Worm (Caenorhabditis elegans) whole organism, L4 larva: ENCODE data around the gene F01D4.5.

Source experiments
- D1046.2 ChIP-seq: fragments of 200-800 bp; sonication (Bioruptor generic); IDR thresholded peaks from 2 replicates; pipeline ENCODE4 v1.3.6; 2022; ENCODE audit warnings: missing genetic modification characterization, missing compliant biosample characterization
- Y105C5A.15 ChIP-seq: fragments of 200-800 bp; sonication (Bioruptor generic); IDR thresholded peaks from 2 replicates; pipeline ENCODE4 v1.3.6; 2022; ENCODE audit warnings: missing genetic modification characterization, missing compliant biosample characterization
- Y48G9A.11 ChIP-seq: fragments of 200-800 bp; sonication (Bioruptor generic); IDR thresholded peaks from 2 replicates; pipeline ENCODE4 v1.3.6; 2022; ENCODE audit warnings: missing genetic modification reagents, missing genetic modification characterization, missing compliant biosample characterization
- Y75B8A.6 ChIP-seq: fragments of 200-800 bp; sonication (Bioruptor generic); IDR thresholded peaks from 2 replicates; pipeline ENCODE4 v1.3.6; 2022; ENCODE audit warnings: missing genetic modification reagents, missing genetic modification characterization, missing compliant biosample characterization
- ZK546.5 ChIP-seq, 2 experiments: sonication (generic microtip); optimal IDR thresholded peaks; 2 replicates each; lab custom pipeline; 2017; ENCODE audit warnings: missing biosample characterization in 2 of 2, missing genetic modification characterization in 2 of 2
- aha-1 ChIP-seq: fragments of 150-350 bp; peaks from one replicate; lab custom pipeline; 2014; ENCODE audit warnings: missing biosample characterization, missing genetic modification characterization
- aly-2 ChIP-seq: sonication (generic microtip); optimal IDR thresholded peaks from 2 replicates; lab custom pipeline; 2018; ENCODE audit warnings: missing biosample characterization, missing genetic modification characterization
- ama-1 ChIP-seq: fragments of 150-350 bp; optimal IDR thresholded peaks from 2 replicates; lab custom pipeline; 2014; ENCODE audit warnings: inconsistent platforms, mixed read lengths
- arid-1 ChIP-seq: fragments of 200-800 bp; sonication (Bioruptor generic); conservative IDR thresholded peaks from 2 replicates; pipeline ENCODE4 v1.3.6; 2022; ENCODE audit warnings: missing genetic modification reagents, missing genetic modification characterization, missing compliant biosample characterization
- attf-4 ChIP-seq: sonication (generic microtip); optimal IDR thresholded peaks from 3 replicates; lab custom pipeline; 2017; ENCODE audit warnings: missing biosample characterization, missing genetic modification characterization
- ceh-32 ChIP-seq: sonication (generic microtip); optimal IDR thresholded peaks from 2 replicates; lab custom pipeline; 2016; ENCODE audit warnings: mild to moderate bottlenecking, missing genetic modification characterization, missing compliant biosample characterization; ENCODE audit not compliant: poor library complexity
- cey-2 ChIP-seq: sonication (generic microtip); optimal IDR thresholded peaks from 3 replicates; lab custom pipeline; 2017; ENCODE audit warnings: missing genetic modification characterization, mild to moderate bottlenecking, missing compliant biosample characterization, antibody characterized with exemption, borderline replicate concordance; ENCODE audit not compliant: insufficient read depth
- ctbp-1 ChIP-seq: fragments of 200-800 bp; sonication (Bioruptor generic); IDR thresholded peaks from 2 replicates; pipeline ENCODE4 v1.3.6; 2022; ENCODE audit warnings: missing genetic modification reagents, missing genetic modification characterization, missing compliant biosample characterization
- daf-19 ChIP-seq: fragments of 200-800 bp; sonication (Bioruptor generic); conservative IDR thresholded peaks from 2 replicates; pipeline ENCODE4 v1.3.6; 2022; ENCODE audit warnings: missing genetic modification characterization, missing compliant biosample characterization
- dmd-8 ChIP-seq: fragments of 200-800 bp; sonication (Bioruptor generic); IDR thresholded peaks from 2 replicates; pipeline ENCODE4 v1.3.6; 2022; ENCODE audit warnings: missing genetic modification characterization, missing compliant biosample characterization
- dpl-1 ChIP-seq: fragments of 150-350 bp; optimal IDR thresholded peaks from 2 replicates; lab custom pipeline; 2014; ENCODE audit warnings: missing biosample characterization, missing genetic modification reagents, missing genetic modification characterization
- duxl-1 ChIP-seq: sonication (generic microtip); optimal IDR thresholded peaks from 2 replicates; lab custom pipeline; 2016; ENCODE audit warnings: mild to moderate bottlenecking, missing genetic modification characterization, moderate library complexity, missing compliant biosample characterization; ENCODE audit not compliant: poor library complexity
- dve-1 ChIP-seq: sonication (generic microtip); optimal IDR thresholded peaks from 2 replicates; lab custom pipeline; 2017; ENCODE audit warnings: antibody characterized with exemption, mild to moderate bottlenecking, missing genetic modification characterization, missing compliant biosample characterization; ENCODE audit not compliant: insufficient read depth
- fkh-10 ChIP-seq: fragments of 150-350 bp; optimal IDR thresholded peaks from 2 replicates; lab custom pipeline; 2014; ENCODE audit warnings: missing biosample characterization, missing genetic modification reagents, missing genetic modification characterization
- hif-1 ChIP-seq, 2 experiments: sonication (generic microtip); optimal IDR thresholded peaks; 2 replicates each; lab custom pipeline; 2016 to 2017; ENCODE audit warnings: missing compliant biosample characterization in 2 of 2, missing genetic modification characterization in 2 of 2, missing genetic modification reagents in 2 of 2, missing genotype in 2 of 2, mild to moderate bottlenecking in 1 of 2
- hlh-11 ChIP-seq: fragments of 200-800 bp; sonication (Bioruptor generic); optimal IDR thresholded peaks from 2 replicates; lab custom pipeline; 2018; ENCODE audit warnings: mild to moderate bottlenecking, missing genetic modification characterization, missing compliant biosample characterization
- hlh-30 ChIP-seq: sonication (generic microtip); optimal IDR thresholded peaks from 2 replicates; lab custom pipeline; 2017; ENCODE audit warnings: antibody characterized with exemption, mild to moderate bottlenecking, missing genetic modification characterization, missing compliant biosample characterization; ENCODE audit not compliant: insufficient read depth
- jun-1 ChIP-seq: fragments of 150-350 bp; optimal IDR thresholded peaks from 2 replicates; lab custom pipeline; 2014; ENCODE audit warnings: missing biosample characterization, missing genetic modification reagents, missing genetic modification characterization
- lim-7 ChIP-seq: fragments of 200-800 bp; sonication (Bioruptor generic); IDR thresholded peaks from 2 replicates; pipeline ENCODE4 v1.3.6; 2022; ENCODE audit warnings: missing genetic modification characterization, missing compliant biosample characterization
- lin-38 ChIP-seq: fragments of 200-800 bp; sonication (Bioruptor generic); IDR thresholded peaks from 2 replicates; pipeline ENCODE4 v1.3.6; 2022; ENCODE audit warnings: missing genetic modification reagents, missing genetic modification characterization, missing compliant biosample characterization
- lin-39 ChIP-seq: fragments of 150-350 bp; optimal IDR thresholded peaks from 2 replicates; lab custom pipeline; 2014; ENCODE audit warnings: missing biosample characterization, missing genetic modification reagents, missing genetic modification characterization
- madf-9 ChIP-seq: fragments of 200-800 bp; sonication (Bioruptor generic); conservative IDR thresholded peaks from 2 replicates; pipeline ENCODE4 v1.3.6; 2022; ENCODE audit warnings: missing genetic modification reagents, missing genetic modification characterization, missing compliant biosample characterization
- mxl-2 ChIP-seq: fragments of 200-800 bp; sonication (Bioruptor generic); conservative IDR thresholded peaks from 2 replicates; pipeline ENCODE4 v1.3.6; 2022; ENCODE audit warnings: missing genetic modification reagents, missing genetic modification characterization, missing compliant biosample characterization
- nhr-28 ChIP-seq: fragments of 150-350 bp; optimal IDR thresholded peaks from 2 replicates; lab custom pipeline; 2014; ENCODE audit warnings: missing biosample characterization, missing genetic modification characterization
- nhr-48 ChIP-seq: sonication (generic microtip); optimal IDR thresholded peaks from 2 replicates; lab custom pipeline; 2016; ENCODE audit warnings: mild to moderate bottlenecking, missing genetic modification characterization, missing compliant biosample characterization
- nhr-6 ChIP-seq: fragments of 150-350 bp; optimal IDR thresholded peaks from 2 replicates; lab custom pipeline; 2014; ENCODE audit warnings: missing biosample characterization, missing genetic modification characterization
- skn-1 ChIP-seq: fragments of 150-350 bp; optimal IDR thresholded peaks from 2 replicates; lab custom pipeline; 2014; ENCODE audit warnings: missing biosample characterization, missing genetic modification characterization
- tag-97 ChIP-seq: fragments of 200-800 bp; sonication (Bioruptor generic); IDR thresholded peaks from 2 replicates; pipeline ENCODE4 v1.3.6; 2022; ENCODE audit warnings: missing genetic modification characterization, missing compliant biosample characterization
- vab-7 ChIP-seq: fragments of 200-800 bp; sonication (Bioruptor generic); IDR thresholded peaks from 2 replicates; pipeline ENCODE4 v1.3.6; 2022; ENCODE audit warnings: missing genetic modification reagents, missing genetic modification characterization, missing compliant biosample characterization
- zfp-3 ChIP-seq: fragments of 200-800 bp; sonication (Bioruptor generic); conservative IDR thresholded peaks from 2 replicates; pipeline ENCODE4 v1.3.6; 2022; ENCODE audit warnings: missing genetic modification reagents, missing genetic modification characterization, missing compliant biosample characterization
- zip-2 ChIP-seq: fragments of 150-350 bp; optimal IDR thresholded peaks from 2 replicates; lab custom pipeline; 2014; ENCODE audit warnings: missing biosample characterization, missing genetic modification characterization

F01D4.5 gene

DNA sequence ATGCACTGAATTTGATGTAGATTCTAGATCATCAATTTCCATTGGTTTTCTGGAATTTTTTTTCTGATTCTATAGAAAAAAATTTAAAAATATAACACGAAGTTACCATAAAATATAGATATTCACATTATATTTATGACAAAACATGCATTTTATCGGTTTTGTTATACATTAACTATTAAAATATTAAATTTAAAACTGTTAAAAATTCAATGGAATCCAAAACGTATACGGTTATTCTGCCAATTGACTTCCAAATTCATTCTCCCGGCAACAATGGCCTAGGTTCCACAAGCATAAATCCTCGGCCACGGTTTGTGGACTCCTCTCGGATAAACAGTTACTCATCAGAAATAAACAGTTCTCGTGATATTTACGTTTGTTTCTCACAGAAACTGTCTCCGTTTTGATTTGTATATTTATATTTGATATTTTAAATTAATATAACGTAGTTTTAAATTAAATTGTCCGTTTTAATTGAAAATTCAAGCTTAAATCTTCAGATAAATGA is at the start of gene F01D4.5, which contains the start of gene ced-5 (continued):
- no peak for TF ChIP-seq lim-7
- TF ChIP-seq lin-39, result no peak
- peak; percentile 90 for TF ChIP-seq duxl-1 (tag; lab: Kevin White, UChicago)
- TF ChIP-seq, all 104 proteins: peak for 36

DNA sequence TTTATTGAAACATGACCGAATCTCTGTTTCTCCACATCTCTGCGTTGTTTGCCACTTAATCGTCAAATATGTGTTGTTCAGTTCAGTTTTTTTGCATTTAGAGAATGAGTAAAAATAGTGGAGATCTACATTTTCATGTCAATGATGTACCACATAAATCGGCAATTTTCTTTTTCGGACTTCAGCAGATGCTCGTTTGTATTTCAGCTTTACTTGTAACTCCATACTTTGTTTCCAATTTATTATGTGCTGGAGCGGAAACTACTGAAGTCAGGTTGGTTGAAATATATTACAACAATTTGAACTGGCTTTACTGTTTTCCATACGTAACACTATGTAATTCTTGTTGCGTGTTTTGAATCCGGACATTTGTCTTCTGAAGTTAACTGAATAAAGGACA is 47.2 kb upstream of the F01D4.5 start, which contains the start of gene T07G12.2:
Gene T07G12.2, plus strand, starts transcription at position 62 of the 400 bp plus-strand sequence.
- peak; percentile 95 for TF ChIP-seq aha-1 (tag; lab: Kevin White, UChicago)
- no peak for TF ChIP-seq nhr-28 (tag; lab: Kevin White, UChicago)

DNA sequence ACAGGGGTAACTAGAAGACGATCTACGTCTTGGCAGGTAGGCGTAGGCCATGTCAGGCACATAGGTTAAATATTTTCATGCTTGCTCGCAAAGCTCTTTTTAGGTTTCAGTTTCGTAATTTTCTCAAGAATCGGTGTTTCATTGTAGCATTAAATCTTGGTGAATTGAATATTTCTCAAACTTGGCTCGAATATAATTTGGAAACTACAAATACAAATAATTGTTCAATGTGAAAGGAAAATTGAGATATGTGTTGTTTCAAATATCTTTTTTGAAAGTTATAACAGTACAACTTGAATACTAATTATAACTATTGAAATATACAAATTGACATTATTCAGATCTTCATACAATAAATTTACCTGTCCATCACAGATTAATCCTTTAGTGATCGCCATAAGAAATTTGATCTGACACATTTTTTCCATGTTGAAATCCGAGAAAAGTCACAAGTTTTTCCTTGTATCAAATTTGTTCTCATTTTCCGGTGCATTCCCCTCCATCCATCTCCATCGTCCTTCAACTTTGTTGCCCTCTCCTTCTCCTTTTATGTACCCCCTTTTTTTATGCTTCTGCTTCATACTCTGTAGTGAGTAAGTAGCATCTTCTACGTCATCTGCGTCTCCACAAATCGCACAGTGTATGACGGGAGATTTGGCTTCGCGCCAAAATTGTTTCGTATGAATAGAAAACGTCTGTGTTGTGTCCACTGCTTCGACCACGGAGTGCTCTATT is 40.8 kb upstream of the F01D4.5 start, which contains the start of gene C02F4.5:
Gene C02F4.5, minus strand, starts transcription at position 51 of the 735 bp plus-strand sequence.
- TF ChIP-seq Y48G9A.11 (GFP tag; lab: Robert Waterston, UW), result 0 out of 2 replicates have a peak, but pooled peaks have one; percentile 20
- TF ChIP-seq mxl-2 (GFP tag; lab: Robert Waterston, UW), result no peak
- TF ChIP-seq aha-1 (tag; lab: Kevin White, UChicago), result peak; percentile 57
- TF ChIP-seq jun-1, result no peak
- TF ChIP-seq aly-2 (tag; lab: Kevin White, UChicago), result no peak
- TF ChIP-seq ZK546.5 (tag; optimal IDR thresholded peaks at IDR 0.05; lab: Kevin White, UChicago), result no peak
- TF ChIP-seq fkh-10 (GFP tag; lab: Kevin White, UChicago), result peak; percentile 49
- TF ChIP-seq, all 104 proteins: peak for 3

DNA sequence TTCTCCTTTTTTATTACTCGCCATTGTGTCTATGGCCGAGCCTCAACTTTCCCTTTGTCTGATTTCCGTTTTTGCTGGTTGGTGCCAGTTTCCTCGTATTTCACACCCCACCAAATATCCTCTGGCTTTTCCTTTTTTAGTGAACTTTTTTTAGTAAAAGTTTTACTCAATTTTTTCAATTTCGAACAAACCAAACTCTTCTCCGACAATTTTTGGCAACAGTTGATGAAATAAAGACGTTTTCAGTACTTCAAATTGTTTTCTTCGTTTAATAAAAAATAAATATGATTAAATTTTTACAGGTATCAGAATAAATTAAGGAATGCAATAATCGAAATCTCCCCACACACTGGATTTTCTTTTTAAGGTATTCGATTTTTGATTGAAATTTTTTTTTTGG is 37.6 kb upstream of the F01D4.5 start, which contains the start of gene cal-4:
Gene cal-4, plus strand, starts transcription at position 301 of the 400 bp plus-strand sequence.
- no peak for TF ChIP-seq zfp-3 (GFP tag; lab: Robert Waterston, UW)
- TF ChIP-seq arid-1 (GFP tag; lab: Robert Waterston, UW), result no peak
- TF ChIP-seq aha-1 (tag; lab: Kevin White, UChicago), result peak; percentile 57

DNA sequence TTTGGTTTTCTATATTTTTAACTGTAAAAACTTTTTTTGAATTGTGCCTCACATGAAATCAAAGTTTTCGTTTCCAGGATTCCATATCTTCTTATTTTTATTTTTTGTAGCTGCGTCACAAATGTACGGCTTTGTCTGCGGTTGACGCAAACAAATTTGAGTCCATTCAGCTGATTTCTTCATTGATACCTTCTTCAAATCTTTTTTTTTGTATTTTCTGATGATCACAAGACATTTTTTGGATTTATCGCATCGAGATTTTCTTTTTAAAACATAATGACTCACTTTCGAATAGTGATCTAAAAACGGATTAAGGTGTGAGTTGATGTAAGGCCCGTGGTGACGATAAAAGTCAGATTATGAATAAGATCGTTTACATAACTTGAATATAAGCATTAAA is 35.2 kb upstream of the F01D4.5 start:
- no peak for TF ChIP-seq dve-1
- TF ChIP-seq ama-1 (lab: Kevin White, UChicago), result no peak

DNA sequence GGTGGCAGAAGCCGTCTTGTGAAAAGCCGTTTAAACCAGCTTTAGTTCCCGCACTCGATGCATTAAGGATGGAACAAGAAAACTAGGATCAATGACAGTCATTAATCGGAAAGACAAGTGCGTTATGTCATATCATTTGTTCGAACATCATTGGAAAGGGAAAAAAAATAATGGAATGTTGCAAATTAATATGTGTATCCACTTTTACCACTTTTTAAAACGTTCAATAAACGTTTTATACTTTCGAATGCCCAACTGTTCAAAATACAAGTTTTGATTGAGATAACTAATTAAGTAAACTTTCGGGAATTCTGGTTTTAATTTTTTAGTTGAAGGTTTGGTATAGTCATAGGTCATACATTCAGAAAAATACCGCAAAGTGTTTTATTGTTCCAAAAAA is 31.7 kb upstream of the F01D4.5 start, which contains the start of gene C02F4.4:
Gene C02F4.4, minus strand, starts transcription at position 101 of the 400 bp plus-strand sequence.
- TF ChIP-seq hlh-11 (tag; lab: Kevin White, UChicago) (no peak), tag-97 (no peak), ceh-32 (tag; lab: Kevin White, UChicago) (no peak), cey-2 (tag; lab: Kevin White, UChicago) (no peak), nhr-6 (tag; lab: Kevin White, UChicago) (no peak), fkh-10 (GFP tag; lab: Kevin White, UChicago) (no peak), lin-38 (no peak), Y48G9A.11 (GFP tag; lab: Robert Waterston, UW) (no peak), madf-9 (GFP tag; lab: Robert Waterston, UW) (no peak), attf-4 (tag; lab: Kevin White, UChicago) (no peak), Y105C5A.15 (no peak)

DNA sequence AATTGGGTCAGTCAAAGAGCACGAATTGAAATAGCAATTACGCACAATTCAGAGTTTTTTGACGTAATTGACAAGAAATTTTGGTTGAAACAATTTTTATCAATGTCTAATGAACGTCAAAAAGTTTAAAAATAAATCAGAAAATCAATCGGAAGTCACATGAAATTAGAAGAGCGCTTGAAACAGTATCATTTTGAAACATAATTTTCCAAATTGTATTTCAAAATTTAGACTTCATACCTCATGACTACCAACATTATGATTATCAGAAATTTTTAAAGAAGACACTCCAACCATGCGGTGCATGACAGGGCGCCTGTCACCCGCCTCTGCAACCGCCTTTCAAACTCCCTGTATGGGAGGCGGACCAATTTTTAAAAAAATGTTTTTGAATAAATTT is 29.8 kb upstream of the F01D4.5 start:
- TF ChIP-seq duxl-1 (tag; lab: Kevin White, UChicago), result no peak
- no peak for TF ChIP-seq daf-19 (GFP tag; lab: Robert Waterston, UW)
- no peak for TF ChIP-seq dpl-1 (GFP tag; lab: Kevin White, UChicago)
- TF ChIP-seq nhr-28 (tag; lab: Kevin White, UChicago), result no peak
- TF ChIP-seq ama-1 (lab: Kevin White, UChicago), result no peak
- TF ChIP-seq hlh-11 (tag; lab: Kevin White, UChicago), result peak; percentile 54
- TF ChIP-seq hif-1 (tag; optimal IDR thresholded peaks at IDR 0.05; lab: Kevin White, UChicago), result peak in 1 of 2 experiments; percentile 10
- TF ChIP-seq cey-2 (tag; lab: Kevin White, UChicago), result no peak
- no peak for TF ChIP-seq skn-1 (tag; lab: Kevin White, UChicago)
- TF ChIP-seq hlh-30 (tag; lab: Kevin White, UChicago), result peak; percentile 60
- no peak for TF ChIP-seq aly-2 (tag; lab: Kevin White, UChicago)
- no peak for TF ChIP-seq ctbp-1 (GFP tag; lab: Robert Waterston, UW)
- no peak for TF ChIP-seq nhr-48
- no peak for TF ChIP-seq Y75B8A.6 (GFP tag; lab: Robert Waterston, UW)
- no peak for TF ChIP-seq zip-2 (tag; lab: Kevin White, UChicago)
- no peak for TF ChIP-seq dmd-8 (GFP tag; lab: Robert Waterston, UW)
- TF ChIP-seq D1046.2, result no peak
- TF ChIP-seq vab-7 (GFP tag; lab: Robert Waterston, UW), result no peak
- TF ChIP-seq dve-1, result peak; percentile 59
